Worm (Caenorhabditis elegans) whole organism, dauer: Measurements from ENCODE around the gene nhr-143.

Experiments
- unc-62 ChIP-seq: sonication (generic microtip); optimal IDR thresholded peaks from 2 replicates; lab custom pipeline; 2017; ENCODE audit warnings: missing biosample characterization, missing genetic modification reagents, missing genetic modification characterization

The nhr-143 gene

DNA sequence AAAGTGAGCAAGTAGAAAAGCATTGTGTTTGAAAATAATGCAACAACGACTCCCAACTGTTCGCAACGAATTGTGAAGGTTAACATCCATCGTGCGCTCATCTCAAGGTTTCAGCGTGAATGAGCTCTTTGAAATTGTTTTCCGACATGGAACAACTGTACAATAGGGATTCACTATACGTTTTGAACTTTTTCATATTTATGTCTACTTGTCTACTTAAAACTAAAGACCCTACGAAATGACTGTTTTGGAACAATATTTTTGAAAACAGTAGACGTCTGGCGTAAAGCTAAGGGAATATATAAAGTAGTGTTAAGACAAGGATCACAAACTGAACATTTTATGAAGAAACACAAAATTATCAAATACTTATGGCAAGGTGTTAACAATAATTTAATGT lies 8.9 kb upstream of the nhr-143 start, which contains the start of gene str-86:
Gene str-86 (minus strand): TSS at position 101 of the 400 bp plus-strand sequence.
- TF ChIP-seq unc-62: no peak

DNA sequence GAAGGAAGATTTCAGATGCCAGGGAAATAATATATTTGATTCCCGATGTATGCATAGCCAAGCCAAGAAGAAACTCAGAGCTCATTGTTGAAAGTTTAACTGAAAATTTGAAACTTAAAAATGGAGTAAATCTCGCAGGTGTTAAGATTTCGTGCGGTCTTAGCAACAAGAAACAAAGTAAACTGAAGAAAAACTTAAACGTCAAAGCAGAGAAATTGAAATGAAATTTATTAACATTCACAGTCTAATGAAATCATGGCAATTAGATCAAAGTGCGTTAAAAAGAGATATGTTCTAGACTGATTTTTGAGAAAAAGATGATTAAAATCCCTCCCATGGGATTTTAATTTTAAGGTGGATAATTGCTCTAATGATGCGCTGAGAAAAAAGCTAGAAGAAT lies 6.1 kb upstream of the nhr-143 start, which contains the start of gene str-84:
Gene str-84 (minus strand): TSS at position 101 of the 400 bp plus-strand sequence.
- no peak for TF ChIP-seq unc-62

DNA sequence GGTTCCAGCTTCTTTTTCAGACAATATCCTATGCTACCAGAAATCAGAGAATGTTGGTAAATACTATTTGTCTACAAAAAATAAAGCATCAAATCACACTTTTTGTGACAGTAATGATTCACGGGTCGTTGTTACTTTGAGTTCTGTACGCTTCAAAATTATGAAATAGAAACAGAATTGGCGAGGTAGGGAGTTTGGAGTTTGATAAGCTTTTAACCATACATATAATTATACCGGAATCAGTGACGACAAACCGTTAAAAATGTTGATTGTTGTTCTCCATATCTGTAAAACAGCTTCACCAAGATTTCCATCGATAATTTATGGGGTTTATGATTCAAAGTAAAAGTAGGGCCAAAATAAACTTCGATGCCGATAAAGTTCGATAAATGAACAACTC lies 3.2 kb upstream of the nhr-143 start:
- no peak for TF ChIP-seq unc-62

DNA sequence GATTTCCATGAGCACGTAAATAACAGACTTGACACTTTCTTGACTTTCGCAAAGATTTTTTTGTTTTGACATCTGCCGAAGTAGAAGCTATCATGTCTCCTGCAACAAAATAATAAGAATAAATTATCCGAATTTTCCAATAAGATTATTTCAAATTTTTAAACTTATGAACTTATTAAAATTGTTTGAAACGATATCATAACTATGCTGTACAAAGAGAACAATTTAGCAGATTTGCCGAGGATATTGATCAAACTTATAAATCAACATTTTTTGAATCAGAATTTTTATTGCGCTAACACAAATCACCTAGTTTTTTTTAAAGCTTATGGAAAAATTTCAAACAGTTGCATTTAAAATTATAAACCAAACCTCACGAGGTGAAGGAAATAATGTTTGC lies 2.5 kb downstream of the nhr-143 start, which contains the start of gene nhr-195:
Gene nhr-195 (minus strand): TSS at position 101 of the 400 bp plus-strand sequence.
- no peak for TF ChIP-seq unc-62

DNA sequence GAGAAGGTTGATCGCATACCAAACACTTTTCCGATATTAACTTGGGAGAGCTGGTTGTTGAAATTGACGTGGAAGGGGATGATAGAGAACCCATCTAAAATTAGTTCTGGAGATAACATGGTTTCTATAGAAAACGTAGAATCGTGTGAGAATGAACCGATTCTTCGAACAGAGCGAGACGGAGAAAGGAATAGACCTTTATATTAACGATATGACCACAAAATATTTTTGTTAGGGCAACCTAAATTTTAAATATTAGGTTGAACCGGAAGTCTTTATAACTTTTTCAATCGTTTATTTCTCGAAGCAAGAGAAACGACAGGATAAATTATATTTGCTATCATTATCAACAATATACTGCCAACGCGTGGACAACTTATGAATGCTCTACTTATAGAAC lies 8.7 kb downstream of the nhr-143 start, which contains the start of gene nhr-219:
Gene nhr-219 (minus strand): TSS at position 101 of the 400 bp plus-strand sequence.
- no peak for TF ChIP-seq unc-62

DNA sequence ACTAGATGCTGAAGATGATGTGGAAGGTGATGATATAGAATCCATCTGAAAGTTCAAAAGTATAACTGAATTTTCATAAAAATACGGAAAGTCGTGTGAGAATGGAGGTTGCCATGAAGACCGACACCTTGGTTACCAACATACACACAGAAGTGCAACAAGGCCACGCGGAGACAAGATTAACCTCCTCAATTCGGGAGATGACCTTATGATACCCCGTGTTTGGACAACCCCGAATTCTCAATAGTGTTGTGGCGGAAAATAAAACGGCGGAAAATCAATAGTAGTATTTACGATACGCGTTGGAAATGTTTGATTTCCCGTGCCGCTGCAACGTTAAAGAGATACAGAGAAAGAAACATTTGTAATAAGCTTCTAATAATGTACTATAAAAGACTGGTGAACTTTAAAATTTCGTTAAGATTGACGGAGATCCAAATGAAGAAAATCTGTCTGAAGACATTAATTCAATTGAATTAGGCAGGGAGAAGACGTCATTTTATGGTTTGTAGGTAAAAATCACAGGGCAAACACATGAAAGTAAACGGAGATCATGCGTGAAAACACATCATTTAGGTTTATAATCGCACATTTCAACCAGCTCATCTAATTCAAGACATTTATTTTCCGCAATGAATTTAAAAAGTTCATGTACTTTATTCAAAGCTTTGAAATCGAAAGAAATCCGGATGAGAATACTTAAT lies 10.5 kb downstream of the nhr-143 start, which contains the start of gene nhr-44:
Gene nhr-44 (minus strand): TSS at position 51 of the 704 bp plus-strand sequence.
- no peak for TF ChIP-seq unc-62

DNA sequence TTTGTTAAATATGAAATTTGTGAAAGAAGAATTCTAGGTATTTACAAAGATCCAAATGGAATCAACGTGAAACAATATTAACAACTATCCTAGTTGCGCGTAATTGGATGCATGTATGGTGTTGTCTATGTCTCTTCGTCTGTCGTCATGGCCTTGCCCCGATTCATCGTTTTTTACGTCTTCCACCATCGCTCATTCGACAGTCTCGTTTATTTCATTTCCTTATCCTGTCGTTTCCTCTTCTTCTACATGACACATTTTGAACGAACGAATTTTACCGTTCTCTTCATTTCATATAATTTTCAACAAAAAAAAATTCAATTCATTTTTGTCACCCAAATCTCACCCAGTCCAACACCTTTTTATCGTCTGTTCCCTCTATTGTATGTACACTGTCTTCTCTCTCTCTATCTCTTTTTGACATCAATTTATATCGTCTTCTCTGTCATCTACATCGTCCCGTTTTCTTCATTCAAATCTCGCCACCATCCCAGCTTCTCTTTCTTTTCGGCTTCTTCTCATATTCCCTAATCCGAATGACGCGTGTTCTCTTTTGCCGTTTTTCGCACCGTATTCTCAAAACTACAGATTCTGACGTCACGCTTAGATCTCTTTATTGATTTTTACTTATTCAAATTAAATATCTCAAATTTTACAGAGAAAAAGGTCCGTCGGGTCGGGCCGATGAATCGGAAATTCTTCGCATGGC lies 18.2 kb downstream of the nhr-143 start, which contains the start of gene ttc-17:
Gene ttc-17 (plus strand): TSS at position 659 of the 709 bp plus-strand sequence.
- TF ChIP-seq unc-62: no peak

DNA sequence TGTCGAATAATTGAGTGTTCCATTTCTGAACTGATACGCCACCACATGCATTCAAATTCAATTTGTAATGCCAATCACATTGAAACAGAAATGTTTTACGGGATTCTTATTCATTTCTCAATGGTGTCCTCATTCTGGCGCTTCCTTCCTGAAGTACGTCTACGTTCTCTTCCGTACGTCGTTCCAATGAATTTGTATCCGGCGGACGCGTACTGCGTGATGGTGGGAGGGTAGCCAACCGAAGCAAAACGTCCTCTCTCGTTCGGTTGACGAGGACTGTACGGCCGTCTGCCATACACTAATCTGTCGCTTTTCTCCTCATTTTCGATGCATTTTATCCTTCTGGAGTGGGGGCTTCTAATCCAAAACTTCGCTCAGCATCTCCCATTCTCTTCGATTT lies 24.9 kb downstream of the nhr-143 start:
- TF ChIP-seq unc-62: no peak

DNA sequence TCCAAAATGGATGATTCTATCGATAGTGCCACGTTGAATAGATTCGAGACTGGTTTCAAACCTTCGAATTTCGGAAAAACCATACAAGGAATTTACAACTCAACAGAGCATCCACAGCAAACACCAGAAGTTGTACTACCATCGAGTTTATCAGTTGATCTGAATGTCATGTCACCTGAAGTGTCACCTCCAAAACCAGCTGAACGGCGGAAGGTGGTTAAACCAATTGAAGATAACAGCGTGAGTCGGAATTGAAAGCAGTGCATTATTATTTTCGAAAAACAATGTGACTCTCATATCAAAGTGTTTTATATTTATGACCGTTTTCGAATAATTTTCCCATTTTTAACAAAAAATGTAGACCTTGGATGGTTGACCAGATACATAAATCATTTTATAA lies 25.7 kb downstream of the nhr-143 start:
- TF ChIP-seq unc-62: no peak

DNA sequence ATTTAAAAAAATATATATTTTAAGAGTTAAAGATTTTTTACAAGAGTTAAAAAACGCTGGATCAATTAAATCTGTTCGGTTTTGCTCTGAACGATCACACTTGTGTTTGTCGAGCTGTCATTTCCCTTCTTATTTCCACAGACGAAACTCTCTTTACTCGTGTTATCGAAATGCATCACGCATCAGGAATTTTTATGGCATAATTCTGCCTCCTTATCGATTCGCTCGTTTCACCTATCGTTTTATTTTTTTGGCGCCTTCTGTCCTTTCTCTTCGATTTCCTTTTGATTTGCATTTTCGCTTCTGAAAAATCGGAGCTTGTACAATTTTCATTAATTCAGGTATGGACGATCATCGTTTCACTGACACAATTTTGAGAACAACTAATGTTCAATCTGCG lies 26.4 kb downstream of the nhr-143 start:
- no peak for TF ChIP-seq unc-62

DNA sequence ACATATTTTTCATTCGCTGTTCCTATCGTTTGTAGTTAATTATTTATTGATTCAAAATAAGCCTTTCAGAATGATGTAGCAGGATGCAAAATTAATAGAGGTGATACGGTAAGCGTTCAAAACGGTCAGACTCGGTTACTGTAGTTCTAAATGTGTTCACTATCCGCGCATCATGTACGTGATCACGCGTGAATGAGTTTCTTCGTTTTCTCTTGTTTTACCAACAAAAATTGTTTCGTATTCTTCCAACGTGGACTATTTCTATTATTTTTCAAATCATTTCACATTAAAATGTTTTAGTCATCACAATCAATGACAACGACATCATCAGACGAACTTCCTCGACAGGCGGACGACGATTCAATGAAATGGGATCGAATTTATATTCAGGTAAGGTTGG lies 27.2 kb downstream of the nhr-143 start, which contains the start of gene gck-1:
Gene gck-1 (plus strand): TSS at position 301 of the 400 bp plus-strand sequence.
- no peak for TF ChIP-seq unc-62

DNA sequence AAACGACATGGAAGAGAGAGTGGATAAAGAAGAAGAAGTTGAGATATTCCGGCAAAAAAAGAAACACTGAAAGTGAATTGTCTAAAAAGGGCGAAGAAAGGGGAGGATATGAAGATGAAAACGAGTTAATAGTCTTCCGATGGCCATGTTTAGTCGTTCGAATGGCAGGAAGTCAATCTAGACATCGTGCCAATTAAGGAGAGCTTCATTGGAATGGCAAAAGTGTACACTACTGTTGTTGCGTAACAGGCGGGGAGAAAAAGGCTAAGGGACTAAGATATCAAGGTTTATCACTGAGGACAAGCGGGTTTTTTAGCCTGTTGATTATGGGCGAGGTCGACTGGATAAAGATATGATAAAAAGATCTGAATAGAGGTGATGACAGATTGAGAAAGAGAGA lies 28.6 kb downstream of the nhr-143 start:
- no peak for TF ChIP-seq unc-62

DNA sequence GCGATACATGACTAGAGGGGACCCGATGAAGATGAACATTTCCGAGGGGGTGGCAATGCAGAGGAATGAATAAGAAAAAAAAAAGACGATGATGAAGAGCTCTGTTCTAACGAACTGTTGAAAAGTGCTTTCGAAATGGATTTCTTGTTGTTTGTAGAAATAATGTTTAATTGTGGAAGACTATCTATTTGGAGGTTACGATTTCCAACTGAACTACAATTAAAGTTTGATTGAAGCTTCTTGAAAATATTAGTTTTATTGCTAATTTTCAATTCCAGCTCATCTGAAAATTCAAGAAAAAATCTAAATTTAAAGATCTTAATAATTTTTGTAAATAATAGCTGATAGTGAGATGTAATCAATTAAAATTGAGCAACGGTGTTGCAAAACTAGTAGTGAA lies 30.3 kb downstream of the nhr-143 start:
- TF ChIP-seq unc-62: no peak

DNA sequence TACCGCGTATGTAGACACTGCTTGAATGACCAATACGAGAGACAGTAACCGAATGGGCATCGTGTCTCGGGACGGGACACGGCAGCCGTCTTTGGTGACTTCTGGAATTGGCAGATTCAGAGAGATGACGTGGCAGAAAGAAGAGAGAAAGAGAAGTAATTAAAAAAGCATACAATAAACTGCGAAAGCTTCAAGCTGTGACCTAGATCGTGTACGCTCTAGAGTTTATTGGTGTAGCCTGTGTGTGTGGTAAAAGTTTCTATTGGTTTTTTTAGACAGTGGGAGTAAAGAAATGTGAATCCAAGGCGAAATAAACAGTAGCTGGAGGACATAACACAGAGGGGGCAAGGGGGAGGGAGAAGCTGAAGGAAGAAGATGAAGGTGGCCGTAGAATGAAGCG lies 30.8 kb downstream of the nhr-143 start, which contains the start of gene T19A5.3:
Gene T19A5.3 (minus strand): TSS at position 101 of the 400 bp plus-strand sequence.
- no peak for TF ChIP-seq unc-62

DNA sequence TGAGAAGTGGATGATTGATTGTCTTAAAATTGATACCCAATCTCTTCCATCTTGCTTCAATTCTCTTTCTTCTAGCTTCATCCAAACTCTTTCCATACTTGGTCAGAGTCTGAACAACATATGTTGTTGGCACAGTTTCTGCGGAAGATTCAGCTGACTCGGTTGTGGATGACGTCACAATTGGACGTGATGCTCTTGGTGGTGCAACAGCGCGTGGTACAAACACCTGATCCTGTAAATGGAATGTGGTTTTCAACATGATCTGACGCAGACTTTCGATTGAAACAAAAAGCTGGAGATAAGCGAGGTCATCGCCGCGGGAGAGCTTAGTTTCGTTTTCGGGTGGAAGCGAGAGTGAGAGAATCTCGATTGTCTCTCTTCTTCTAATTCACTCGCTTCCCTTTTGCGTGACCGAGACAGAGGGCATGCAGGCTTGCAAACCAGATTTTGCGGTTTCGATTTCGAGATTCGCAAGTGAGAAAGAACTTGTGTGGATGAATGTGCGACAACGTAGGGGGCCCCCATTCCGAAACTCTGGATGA lies 32.2 kb downstream of the nhr-143 start:
- no peak for TF ChIP-seq unc-62

DNA sequence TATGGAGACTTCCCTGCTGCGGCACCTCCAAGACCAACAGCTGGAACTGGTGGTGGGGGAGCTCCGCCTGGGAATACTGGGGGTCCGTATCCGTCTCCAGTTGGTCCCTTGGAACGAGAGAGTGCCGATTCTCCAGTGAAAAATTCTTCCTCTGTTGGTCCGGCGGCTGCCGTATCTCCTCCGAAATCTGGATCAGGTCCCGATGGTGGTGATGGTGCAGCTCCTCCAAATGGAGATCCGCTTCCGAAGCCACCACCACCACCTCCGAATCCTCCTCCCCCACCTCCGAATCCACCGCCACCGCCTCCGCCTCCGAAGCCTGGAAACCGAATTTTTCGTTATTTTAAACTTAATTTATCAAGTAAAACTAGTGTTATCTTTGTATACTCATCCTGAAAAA lies 34.3 kb downstream of the nhr-143 start:
- TF ChIP-seq unc-62: no peak

DNA sequence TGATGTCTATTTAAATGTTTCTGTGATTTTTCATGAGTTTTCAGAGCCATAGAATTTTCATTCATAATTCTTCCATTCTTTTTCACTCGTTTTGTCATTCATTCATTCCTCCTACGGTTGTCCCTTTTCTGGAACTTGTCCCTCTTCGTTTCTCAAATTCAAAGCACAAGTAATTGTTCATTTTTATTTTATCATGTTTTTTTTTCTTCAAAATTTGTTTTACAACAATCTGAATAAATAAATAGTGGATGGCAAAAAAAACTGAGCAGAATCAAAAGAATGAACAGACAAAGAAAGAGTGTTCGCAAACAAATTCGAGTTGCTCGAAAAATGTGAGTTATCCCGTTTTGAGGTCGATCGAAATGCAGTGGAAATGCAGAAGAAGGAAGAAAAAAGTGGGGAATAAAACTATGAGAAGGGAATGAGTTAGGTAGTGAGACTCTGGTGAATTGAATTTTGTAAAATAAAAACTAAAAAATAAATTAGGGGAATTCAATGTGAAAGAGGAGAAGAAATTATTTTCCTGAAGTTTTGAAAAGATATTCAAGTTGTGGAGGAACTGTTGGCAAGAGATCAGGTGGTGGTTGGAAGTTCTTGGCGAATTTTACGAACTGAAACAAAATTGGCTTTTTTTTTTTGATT lies 35.2 kb downstream of the nhr-143 start:
- TF ChIP-seq unc-62: no peak
